Worm (Caenorhabditis elegans) whole organism, mixed stage, embryonic: ENCODE data around the gene dcap-2.
A peak's percentile ranks its signal among the peaks of the same experiment; 100 is the strongest.

Source experiments
- M03D4.4 ChIP-seq: sonication (generic microtip); optimal IDR thresholded peaks from 2 replicates; lab custom pipeline; 2017; ENCODE audit warnings: mild to moderate bottlenecking, missing genetic modification characterization, missing compliant biosample characterization
- bed-3 ChIP-seq: fragments of 200-800 bp; sonication (Bioruptor generic); optimal IDR thresholded peaks from 3 replicates; lab custom pipeline; 2018; ENCODE audit warnings: mild to moderate bottlenecking, missing genetic modification characterization, moderate library complexity, missing compliant biosample characterization
- blmp-1 ChIP-seq: fragments of 150-350 bp; optimal IDR thresholded peaks from 2 replicates; lab custom pipeline; 2014; ENCODE audit warnings: missing biosample characterization, missing genetic modification characterization
- ceh-43 ChIP-seq: fragments of 200-800 bp; sonication (Bioruptor generic); optimal IDR thresholded peaks from 2 replicates; lab custom pipeline; 2018; ENCODE audit warnings: mild to moderate bottlenecking, missing genetic modification characterization, moderate library complexity, missing compliant biosample characterization
- ceh-83 ChIP-seq: fragments of 200-800 bp; sonication (Bioruptor generic); optimal IDR thresholded peaks from 2 replicates; lab custom pipeline; 2018; ENCODE audit warnings: mild to moderate bottlenecking, missing genetic modification characterization, missing compliant biosample characterization
- ces-1 ChIP-seq: fragments of 150-350 bp; optimal IDR thresholded peaks from 2 replicates; lab custom pipeline; 2014; ENCODE audit warnings: missing biosample characterization, missing genetic modification reagents, missing genetic modification characterization
- cnd-1 ChIP-seq: fragments of 200-800 bp; sonication (Bioruptor generic); optimal IDR thresholded peaks from 2 replicates; lab custom pipeline; 2018; ENCODE audit warnings: mild to moderate bottlenecking, missing genetic modification characterization, missing compliant biosample characterization
- drap-1 ChIP-seq: fragments of 200-800 bp; sonication (Bioruptor generic); optimal IDR thresholded peaks from 3 replicates; lab custom pipeline; 2018; ENCODE audit warnings: mild to moderate bottlenecking, missing genetic modification characterization, missing compliant biosample characterization
- elt-1 ChIP-seq: sonication (generic microtip); optimal IDR thresholded peaks from 2 replicates; lab custom pipeline; 2017; ENCODE audit warnings: missing genetic modification characterization, mild to moderate bottlenecking, missing compliant biosample characterization, antibody characterized with exemption, moderate library complexity, borderline replicate concordance; ENCODE audit not compliant: insufficient read depth
- elt-3 ChIP-seq: fragments of 150-350 bp; optimal IDR thresholded peaks from 2 replicates; lab custom pipeline; 2014; ENCODE audit warnings: missing biosample characterization, missing genetic modification characterization
- flh-1 ChIP-seq: fragments of 200-800 bp; sonication (Bioruptor generic); optimal IDR thresholded peaks from 2 replicates; lab custom pipeline; 2018; ENCODE audit warnings: mild to moderate bottlenecking, missing genetic modification characterization, moderate library complexity, missing compliant biosample characterization
- ham-2 ChIP-seq: fragments of 200-800 bp; sonication (Bioruptor generic); optimal IDR thresholded peaks from 2 replicates; lab custom pipeline; 2018; ENCODE audit warnings: mild to moderate bottlenecking, missing genetic modification characterization, missing compliant biosample characterization
- hlh-1 ChIP-seq: fragments of 150-350 bp; optimal IDR thresholded peaks from 2 replicates; lab custom pipeline; 2014; ENCODE audit warnings: missing biosample characterization, missing genetic modification reagents, missing genetic modification characterization
- lsy-2 ChIP-seq: fragments of 150-350 bp; optimal IDR thresholded peaks from 2 replicates; lab custom pipeline; 2014; ENCODE audit warnings: missing biosample characterization, missing genetic modification characterization
- mab-5 ChIP-seq: fragments of 150-350 bp; optimal IDR thresholded peaks from 2 replicates; lab custom pipeline; 2014; ENCODE audit warnings: missing biosample characterization, missing genetic modification characterization
- mep-1 ChIP-seq: fragments of 150-350 bp; optimal IDR thresholded peaks from 2 replicates; lab custom pipeline; 2017; ENCODE audit warnings: missing biosample characterization, missing genetic modification reagents, missing genetic modification characterization, inconsistent platforms
- nhr-2 ChIP-seq: fragments of 150-350 bp; optimal IDR thresholded peaks from 2 replicates; lab custom pipeline; 2014; ENCODE audit warnings: missing biosample characterization, missing genetic modification characterization
- nhr-237 ChIP-seq: fragments of 150-350 bp; optimal IDR thresholded peaks from 2 replicates; lab custom pipeline; 2014; ENCODE audit warnings: missing biosample characterization, missing genetic modification characterization
- nhr-28 ChIP-seq: fragments of 150-350 bp; optimal IDR thresholded peaks from 2 replicates; lab custom pipeline; 2014; ENCODE audit warnings: missing biosample characterization, missing genetic modification characterization
- nhr-76 ChIP-seq: sonication (generic microtip); optimal IDR thresholded peaks from 2 replicates; lab custom pipeline; 2017; ENCODE audit warnings: missing biosample characterization, missing genetic modification characterization
- pha-4 ChIP-seq: fragments of 150-350 bp; optimal IDR thresholded peaks from 2 replicates; lab custom pipeline; 2018; ENCODE audit warnings: missing biosample characterization, missing genetic modification reagents, missing genetic modification characterization
- sem-2 ChIP-seq: fragments of 200-800 bp; sonication (Bioruptor generic); optimal IDR thresholded peaks from 2 replicates; lab custom pipeline; 2018; ENCODE audit warnings: mild to moderate bottlenecking, missing genetic modification characterization, missing compliant biosample characterization
- sptf-1 ChIP-seq: sonication (generic microtip); optimal IDR thresholded peaks from 2 replicates; lab custom pipeline; 2017; ENCODE audit warnings: mild to moderate bottlenecking, missing genetic modification characterization, moderate library complexity, missing compliant biosample characterization
- tbx-8 ChIP-seq: fragments of 200-800 bp; sonication (Bioruptor generic); optimal IDR thresholded peaks from 2 replicates; lab custom pipeline; 2018; ENCODE audit warnings: mild to moderate bottlenecking, missing genetic modification characterization, moderate library complexity, missing compliant biosample characterization
- unc-120 ChIP-seq: sonication (generic microtip); optimal IDR thresholded peaks from 2 replicates; lab custom pipeline; 2017; ENCODE audit warnings: missing genetic modification characterization, missing compliant biosample characterization; ENCODE audit not compliant: poor library complexity, severe bottlenecking
- unc-39 ChIP-seq: fragments of 150-350 bp; optimal IDR thresholded peaks from 2 replicates; lab custom pipeline; 2014; ENCODE audit warnings: missing biosample characterization, missing genetic modification characterization
- unc-62 ChIP-seq: fragments of 150-350 bp; optimal IDR thresholded peaks from 2 replicates; lab custom pipeline; 2014; ENCODE audit warnings: missing biosample characterization, missing genetic modification reagents, missing genetic modification characterization
- ztf-11 ChIP-seq: fragments of 150-350 bp; optimal IDR thresholded peaks from 2 replicates; lab custom pipeline; 2014; ENCODE audit warnings: missing biosample characterization, missing genetic modification characterization

The dcap-2 gene

DNA sequence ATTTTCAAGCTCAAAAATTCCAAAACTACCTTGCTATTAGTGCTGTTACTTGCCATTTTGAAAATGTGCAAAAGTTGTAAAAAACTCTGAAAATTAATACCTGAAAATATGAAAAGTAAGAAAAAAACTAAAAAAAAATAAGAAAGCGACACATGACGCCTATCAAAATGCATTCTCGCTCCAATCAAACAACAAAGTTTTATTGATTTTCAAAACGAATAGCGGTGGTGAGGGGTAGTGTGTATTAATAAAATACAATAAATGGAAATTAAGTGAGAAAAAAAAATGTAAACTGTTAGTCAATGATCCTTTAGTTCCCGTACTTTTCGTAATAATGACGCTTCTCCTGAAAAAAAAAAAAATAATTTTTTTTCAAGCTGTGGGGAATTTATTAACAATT, at the start of gene dcap-2:
Gene dcap-2 (minus strand): TSS at position 86 of the 400 bp plus-strand sequence.
- peak; percentile 11 for TF ChIP-seq hlh-1
- TF ChIP-seq nhr-76 (tag; lab: Kevin White, UChicago): no peak
- TF ChIP-seq sem-2 (GFP tag; lab: Kevin White, UChicago): no peak
- TF ChIP-seq ces-1: peak; percentile 32
- TF ChIP-seq drap-1 (GFP tag; lab: Kevin White, UChicago): no peak

ce11 chrIV:13564284-13564683, 42.6 kb upstream of the dcap-2 start:
- TF ChIP-seq nhr-76 (tag; lab: Kevin White, UChicago): no peak
- peak; percentile 67 for TF ChIP-seq ces-1

ce11 chrIV:13561629-13562028, 40.0 kb upstream of the dcap-2 start, which contains the start of the genes Y45F10B.13 and qui-1:
Gene Y45F10B.13, minus strand, starts transcription at chrIV:13561729.
Gene qui-1, plus strand, starts transcription at chrIV:13561861.
- peak; percentile 1 for TF ChIP-seq ces-1
- TF ChIP-seq cnd-1 (tag; lab: Kevin White, UChicago): no peak
- no peak for TF ChIP-seq elt-3 (tag; lab: Kevin White, UChicago)
- no peak for TF ChIP-seq nhr-28 (tag; lab: Kevin White, UChicago)
- TF ChIP-seq unc-120 (tag; lab: Kevin White, UChicago): peak; percentile 56

DNA sequence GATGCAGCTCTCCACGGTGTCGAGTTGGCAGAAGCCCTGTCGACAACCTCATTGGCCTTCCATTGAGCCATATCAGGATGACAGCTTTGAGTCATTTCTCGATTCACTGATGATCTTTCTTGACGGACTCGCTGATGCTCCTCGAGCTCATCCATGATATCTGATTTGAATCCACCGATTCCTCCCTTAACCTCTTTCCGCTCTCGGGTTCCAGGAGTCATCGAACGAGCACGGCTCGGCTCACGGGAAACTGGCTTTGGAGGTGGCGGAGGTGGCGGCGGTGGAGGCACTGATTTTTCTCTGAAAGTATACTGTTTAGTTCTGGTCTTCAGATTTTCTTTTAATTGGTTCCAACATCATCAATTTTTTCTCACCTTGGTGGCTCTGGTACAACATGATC, 37.4 kb upstream of the dcap-2 start:
- TF ChIP-seq ceh-83 (GFP tag; lab: Kevin White, UChicago) (no peak), unc-62 (GFP tag; lab: Kevin White, UChicago) (no peak), lsy-2 (tag; lab: Kevin White, UChicago) (no peak), blmp-1 (tag; lab: Kevin White, UChicago) (no peak), nhr-2 (no peak), pha-4 (tag; lab: Kevin White, UChicago) (no peak), ceh-43 (GFP tag; lab: Kevin White, UChicago) (no peak), flh-1 (GFP tag; lab: Kevin White, UChicago) (no peak), ham-2 (GFP tag; lab: Kevin White, UChicago) (no peak), bed-3 (GFP tag; lab: Kevin White, UChicago) (no peak), ztf-11 (tag; lab: Kevin White, UChicago) (no peak), elt-3 (tag; lab: Kevin White, UChicago) (no peak), tbx-8 (GFP tag; lab: Kevin White, UChicago) (no peak), unc-120 (tag; lab: Kevin White, UChicago) (no peak), mab-5 (tag; lab: Kevin White, UChicago) (no peak)

DNA sequence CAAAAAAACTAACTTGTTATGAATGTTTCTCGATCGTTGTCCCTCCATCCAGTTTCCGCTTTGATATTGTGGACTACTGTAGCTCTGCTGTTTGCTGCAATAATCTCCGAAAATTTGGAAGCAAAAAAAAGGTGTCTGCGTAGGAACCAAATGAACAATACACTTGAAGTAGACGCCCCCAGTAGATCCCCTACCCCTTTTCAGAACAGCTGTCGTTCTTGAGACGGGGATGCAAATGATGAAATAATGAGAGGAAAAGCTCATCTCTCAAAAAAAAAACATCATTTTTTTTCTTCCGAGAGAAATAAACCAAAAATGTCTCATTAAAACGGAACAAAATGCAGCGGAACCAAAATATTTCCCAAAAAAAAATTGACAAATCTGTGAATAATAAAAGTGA, 35.7 kb upstream of the dcap-2 start:
- TF ChIP-seq hlh-1: peak; percentile 86
- no peak for TF ChIP-seq ceh-43 (GFP tag; lab: Kevin White, UChicago)
- TF ChIP-seq, all 35 proteins: peak for 1

DNA sequence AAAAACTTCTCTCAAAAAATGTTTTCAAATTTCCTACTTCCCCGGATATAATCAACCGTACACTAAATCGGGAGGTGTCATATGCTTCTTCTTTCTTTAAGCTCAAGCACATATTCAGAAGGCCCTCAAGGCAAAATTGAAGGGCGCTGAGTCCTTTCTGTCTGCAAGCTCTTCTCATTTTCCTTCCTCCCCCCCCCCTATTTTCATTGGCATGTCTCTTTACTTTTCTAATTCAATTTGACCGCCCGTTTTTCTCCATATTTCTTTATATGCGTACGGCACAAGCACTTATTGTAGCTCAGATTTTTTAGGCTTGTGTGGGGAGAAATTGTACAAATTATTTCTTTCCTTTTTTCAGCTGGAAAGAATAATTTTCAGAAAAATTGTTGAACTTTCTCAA, 33.8 kb upstream of the dcap-2 start:
- TF ChIP-seq mep-1 (tag; lab: Kevin White, UChicago) (no peak), ces-1 (peak; percentile 64), blmp-1 (tag; lab: Kevin White, UChicago) (no peak), unc-39 (tag; lab: Kevin White, UChicago) (no peak), elt-1 (tag; lab: Kevin White, UChicago) (no peak)

- TF ChIP-seq unc-62 (GFP tag; lab: Kevin White, UChicago) (no peak), ces-1 (peak; percentile 62)
Measured at ce11 chrIV:13554350-13554749, 32.7 kb upstream of the dcap-2 start.

- TF ChIP-seq M03D4.4 (tag; lab: Kevin White, UChicago) (peak; percentile 54), sptf-1 (peak; percentile 50), nhr-237 (tag; lab: Kevin White, UChicago) (no peak)
Measured at ce11 chrIV:13549350-13549749, 27.7 kb upstream of the dcap-2 start.
